Worm (Caenorhabditis elegans): ENCODE data around the gene dmsr-12.
A peak's percentile ranks its signal among the peaks of the same experiment; 100 is the strongest.

Gene dmsr-12

DNA sequence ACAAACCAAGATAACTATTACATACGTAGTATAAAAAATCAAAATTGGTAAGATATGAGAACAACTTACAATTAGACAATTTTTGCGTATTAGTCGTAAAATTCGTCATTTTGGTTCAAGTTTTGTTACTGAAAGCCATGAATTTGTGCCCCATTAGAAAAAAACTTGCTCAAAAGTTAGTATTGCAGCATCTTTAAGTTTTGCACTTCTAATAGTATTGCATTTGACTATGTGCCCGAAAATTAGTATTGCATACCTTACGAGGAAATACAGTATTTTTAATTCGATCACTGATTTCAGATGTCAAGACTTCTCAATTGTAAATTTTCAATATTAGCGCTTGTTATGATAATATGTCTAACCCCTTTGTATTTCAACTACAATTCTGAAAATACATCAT lies 15.3 kb upstream of the dmsr-12 start, which contains the start of gene T15B7.8:
Gene T15B7.8, plus strand, starts transcription at position 301 of the 400 bp plus-strand sequence.
- TF ChIP-seq elt-3 (tag; optimal IDR thresholded peaks at IDR 0.05): no peak
- TF ChIP-seq nhr-84 (tag; optimal IDR thresholded peaks at IDR 0.05): no peak
- no peak for TF ChIP-seq dpl-1 (GFP tag; optimal IDR thresholded peaks at IDR 0.05)
- TF ChIP-seq unc-98 (GFP tag; IDR thresholded peaks at IDR 0.05): no peak
- TF ChIP-seq sox-4 (tag; optimal IDR thresholded peaks at IDR 0.05): no peak
- TF ChIP-seq nhr-19 (GFP tag; conservative IDR thresholded peaks at IDR 0.05): no peak
- TF ChIP-seq nhr-71 (tag; optimal IDR thresholded peaks at IDR 0.05): no peak
- TF ChIP-seq xbp-1 (tag; optimal IDR thresholded peaks at IDR 0.05): no peak
- no peak for TF ChIP-seq hlh-4 (tag; optimal IDR thresholded peaks at IDR 0.05)
- no peak for TF ChIP-seq lin-14 (GFP tag; optimal IDR thresholded peaks at IDR 0.05)

DNA sequence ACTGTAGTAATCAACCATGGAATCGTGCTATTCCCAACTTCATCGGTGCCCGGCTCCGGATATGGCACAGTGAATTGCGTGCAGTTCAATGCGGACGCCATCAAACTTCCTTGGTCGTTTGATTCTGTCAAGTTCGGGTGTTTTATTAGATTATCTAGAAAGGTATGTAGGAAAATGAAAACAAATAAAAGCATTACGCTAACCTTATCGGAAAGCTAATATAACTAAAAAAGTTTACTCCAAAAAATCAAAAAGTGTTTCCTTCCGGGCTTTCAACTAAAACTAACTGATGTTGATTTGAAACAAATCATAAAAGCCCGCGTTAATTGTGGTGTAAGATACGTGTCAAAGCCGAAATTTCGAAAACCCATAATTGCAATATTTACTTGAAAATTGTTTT lies 13.6 kb upstream of the dmsr-12 start, which contains the start of gene dmsr-13:
Gene dmsr-13, minus strand, starts transcription at position 101 of the 400 bp plus-strand sequence.
- no peak for TF ChIP-seq unc-62 (GFP tag; optimal IDR thresholded peaks at IDR 0.05)

DNA sequence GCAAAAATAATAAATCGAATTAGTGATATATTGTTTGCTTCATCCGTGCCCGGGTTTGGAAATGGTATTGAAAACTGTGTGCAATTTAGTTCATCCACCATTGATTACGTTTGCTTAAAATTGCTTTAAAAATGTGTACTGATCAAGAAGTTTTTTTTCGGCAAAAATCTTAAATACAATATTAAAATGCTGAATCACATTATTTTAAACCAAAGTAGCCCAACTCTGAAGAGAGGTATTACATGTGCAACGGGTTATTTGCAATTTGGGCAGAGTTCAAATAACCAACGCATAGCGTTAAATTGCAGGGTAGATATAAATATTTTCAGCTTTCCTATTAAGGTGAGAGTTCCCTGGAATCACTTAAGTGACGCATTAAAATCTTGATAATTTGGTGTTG lies 10.9 kb upstream of the dmsr-12 start, which contains the start of gene dmsr-14:
Gene dmsr-14, minus strand, starts transcription at position 101 of the 400 bp plus-strand sequence.
- TF ChIP-seq hpl-2 (GFP tag; optimal IDR thresholded peaks at IDR 0.05) (no peak), fkh-10 (GFP tag; optimal IDR thresholded peaks at IDR 0.05) (no peak), irx-1 (tag; optimal IDR thresholded peaks at IDR 0.05) (no peak), fos-1 (tag; optimal IDR thresholded peaks at IDR 0.05) (no peak), ets-5 (GFP tag; IDR thresholded peaks at IDR 0.05) (no peak), hlh-4 (tag; optimal IDR thresholded peaks at IDR 0.05) (peak; percentile 7), fkh-8 (tag; optimal IDR thresholded peaks at IDR 0.05) (peak; percentile 48), ces-1 (GFP tag; optimal IDR thresholded peaks at IDR 0.05) (no peak), ztf-4 (tag; optimal IDR thresholded peaks at IDR 0.05) (no peak), ceh-88 (GFP tag; IDR thresholded peaks at IDR 0.05) (no peak), unc-130 (tag; optimal IDR thresholded peaks at IDR 0.05) (no peak), snpc-4 (tag; optimal IDR thresholded peaks at IDR 0.05) (no peak), vab-15 (tag; optimal IDR thresholded peaks at IDR 0.05) (no peak), pqm-1 (tag; optimal IDR thresholded peaks at IDR 0.05) (no peak), ama-1 (optimal IDR thresholded peaks at IDR 0.05) (no peak), mab-9 (GFP tag; IDR thresholded peaks at IDR 0.05) (no peak)

DNA sequence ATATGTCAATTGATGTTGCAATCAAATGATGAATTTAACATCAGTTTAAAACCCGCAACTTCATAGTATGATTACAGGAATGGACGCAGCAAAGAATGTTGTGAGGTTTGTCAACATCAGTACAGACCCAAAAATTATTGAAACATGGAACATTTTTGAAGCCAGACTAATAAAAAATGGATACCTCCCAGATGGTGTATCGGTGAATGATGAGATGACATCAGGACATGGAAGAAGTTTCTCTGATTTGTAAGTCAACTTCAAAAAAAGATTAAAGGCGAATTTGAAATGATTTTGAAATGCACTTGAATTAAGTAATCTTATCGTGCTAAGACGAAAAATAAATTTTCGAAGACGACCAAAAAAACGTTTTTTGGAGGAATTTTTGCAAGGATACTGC lies 7.6 kb upstream of the dmsr-12 start:
- TF ChIP-seq vab-15 (tag; optimal IDR thresholded peaks at IDR 0.05): no peak
- no peak for TF ChIP-seq snpc-4 (tag; optimal IDR thresholded peaks at IDR 0.05)
- no peak for TF ChIP-seq unc-62 (GFP tag; optimal IDR thresholded peaks at IDR 0.05)
- TF ChIP-seq ets-5 (GFP tag; IDR thresholded peaks at IDR 0.05): no peak
- TF ChIP-seq isw-1 (GFP tag; IDR thresholded peaks at IDR 0.05): no peak
- TF ChIP-seq aly-2 (tag; optimal IDR thresholded peaks at IDR 0.05): no peak
- no peak for TF ChIP-seq efl-1 (optimal IDR thresholded peaks at IDR 0.05)
- TF ChIP-seq efl-1 (GFP tag; optimal IDR thresholded peaks at IDR 0.05 in 1 of 2): peak in 1 of 2 experiments; percentile 77
- TF ChIP-seq C16A3.4 (tag; optimal IDR thresholded peaks at IDR 0.05): no peak

DNA sequence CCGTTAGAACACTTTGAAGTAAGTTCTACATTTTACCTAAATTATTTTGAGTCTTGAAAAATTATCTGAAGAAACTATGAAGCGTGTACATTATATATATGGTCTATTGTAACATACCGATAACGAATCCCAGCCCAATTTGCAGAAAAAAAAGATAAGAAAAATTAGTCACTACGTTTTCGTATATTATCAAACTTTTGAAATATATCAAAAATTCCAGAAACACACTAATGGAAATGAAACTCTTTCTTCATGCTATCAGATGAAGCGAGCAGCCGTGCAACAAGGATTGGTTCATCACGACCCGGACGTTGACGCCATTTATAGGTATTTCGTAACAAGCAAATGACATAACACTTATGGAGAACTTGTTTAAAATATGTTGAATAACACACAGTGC lies 5.6 kb upstream of the dmsr-12 start:
- TF ChIP-seq tlp-1 (tag; optimal IDR thresholded peaks at IDR 0.05) (peak; percentile 50), nhr-28 (tag; optimal IDR thresholded peaks at IDR 0.05) (no peak), aly-2 (tag; optimal IDR thresholded peaks at IDR 0.05) (no peak), efl-3 (GFP tag; optimal IDR thresholded peaks at IDR 0.05) (no peak), unc-98 (GFP tag; IDR thresholded peaks at IDR 0.05) (no peak), ces-1 (GFP tag; optimal IDR thresholded peaks at IDR 0.05) (no peak), elt-2 (tag; optimal IDR thresholded peaks at IDR 0.05) (peak; percentile 77), nhr-76 (tag; optimal IDR thresholded peaks at IDR 0.05) (no peak)
